Fruit fly (Drosophila melanogaster) whole organism, prepupa: ENCODE results near the gene CG33927.

Experiments used
- Blimp-1 ChIP-seq: fragments of 200-800 bp; sonication (Bioruptor generic); optimal IDR thresholded peaks from 3 replicates; lab custom pipeline; 2017; ENCODE audit warnings: missing biosample characterization, missing genetic modification characterization, mild to moderate bottlenecking, moderate library complexity, missing genetic modification reagents
- CG11294 ChIP-seq: fragments of 200-800 bp; sonication (Bioruptor generic); IDR thresholded peaks from 2 replicates; pipeline ENCODE4 v1.3.6; 2022; ENCODE audit warnings: missing biosample characterization, missing genetic modification characterization
- CG11762 ChIP-seq: fragments of 200-800 bp; sonication (Bioruptor generic); optimal IDR thresholded peaks from 3 replicates; lab custom pipeline; 2016; ENCODE audit warnings: missing biosample characterization, missing genetic modification characterization; ENCODE audit not compliant: insufficient read depth
- CG11902 ChIP-seq: fragments of 200-800 bp; sonication (Bioruptor generic); optimal IDR thresholded peaks from 3 replicates; lab custom pipeline; 2016; ENCODE audit warnings: missing biosample characterization, missing genetic modification characterization
- CG15336 ChIP-seq: fragments of 200-800 bp; sonication (Bioruptor generic); IDR thresholded peaks from 2 replicates; pipeline ENCODE4 v1.3.6; 2022; ENCODE audit warnings: missing biosample characterization, missing genetic modification characterization
- CG1621 ChIP-seq: fragments of 200-800 bp; sonication (Bioruptor generic); optimal IDR thresholded peaks from 3 replicates; lab custom pipeline; 2018; ENCODE audit warnings: missing biosample characterization, mild to moderate bottlenecking, missing genetic modification characterization
- CG16779 ChIP-seq: fragments of 200-800 bp; sonication (Bioruptor generic); optimal IDR thresholded peaks from 3 replicates; lab custom pipeline; 2017; ENCODE audit warnings: missing biosample characterization, mild to moderate bottlenecking, missing genetic modification characterization
- CG31627 ChIP-seq: fragments of 200-800 bp; sonication (Bioruptor generic); optimal IDR thresholded peaks from 3 replicates; lab custom pipeline; 2016; ENCODE audit warnings: missing biosample characterization, missing genetic modification characterization
- CG32006 ChIP-seq: fragments of 200-800 bp; sonication (Bioruptor generic); optimal IDR thresholded peaks from 3 replicates; lab custom pipeline; 2017; ENCODE audit warnings: missing biosample characterization, mild to moderate bottlenecking, missing genetic modification characterization
- CG34406 ChIP-seq: fragments of 200-800 bp; sonication (Bioruptor generic); optimal IDR thresholded peaks from 3 replicates; lab custom pipeline; 2016; ENCODE audit warnings: missing biosample characterization, missing genetic modification characterization
- CG3919 ChIP-seq: fragments of 200-800 bp; sonication (Bioruptor generic); optimal IDR thresholded peaks from 3 replicates; lab custom pipeline; 2016; ENCODE audit warnings: missing biosample characterization, missing genetic modification characterization
- CG6163 ChIP-seq: fragments of 200-800 bp; sonication (Bioruptor generic); IDR thresholded peaks from 3 replicates; pipeline ENCODE4 v1.3.6; 2022; ENCODE audit warnings: missing biosample characterization, missing genetic modification characterization
- CG6792 ChIP-seq: fragments of 200-800 bp; sonication (Bioruptor generic); optimal IDR thresholded peaks from 3 replicates; lab custom pipeline; 2016; ENCODE audit warnings: missing biosample characterization, missing genetic modification characterization
- CG6854 ChIP-seq: fragments of 200-800 bp; sonication (Bioruptor generic); optimal IDR thresholded peaks from 2 replicates; lab custom pipeline; 2017; ENCODE audit warnings: missing biosample characterization, mild to moderate bottlenecking, missing genetic modification characterization
- CG7368 ChIP-seq: fragments of 200-800 bp; sonication (Bioruptor generic); optimal IDR thresholded peaks from 3 replicates; lab custom pipeline; 2016; ENCODE audit warnings: missing biosample characterization, missing genetic modification characterization
- CG8119 ChIP-seq: fragments of 200-800 bp; sonication (Bioruptor generic); IDR thresholded peaks from 3 replicates; pipeline ENCODE4 v1.3.6; 2022; ENCODE audit warnings: missing biosample characterization, missing genetic modification characterization
- CG8319 ChIP-seq: fragments of 200-800 bp; sonication (Bioruptor generic); optimal IDR thresholded peaks from 3 replicates; lab custom pipeline; 2016; ENCODE audit warnings: missing biosample characterization, missing genetic modification characterization
- CG8632 ChIP-seq: fragments of 200-800 bp; sonication (Bioruptor generic); optimal IDR thresholded peaks from 3 replicates; lab custom pipeline; 2016; ENCODE audit warnings: missing biosample characterization, missing genetic modification characterization
- CG9139 ChIP-seq: fragments of 200-800 bp; sonication (Bioruptor generic); optimal IDR thresholded peaks from 3 replicates; lab custom pipeline; 2017; ENCODE audit warnings: missing biosample characterization, mild to moderate bottlenecking, missing genetic modification characterization
- Eip75B ChIP-seq: fragments of 200-800 bp; sonication (Bioruptor generic); optimal IDR thresholded peaks from 3 replicates; lab custom pipeline; 2016; ENCODE audit warnings: missing biosample characterization, missing genetic modification characterization
- Eip78C ChIP-seq: fragments of 200-800 bp; sonication (Bioruptor generic); peaks from one replicate; lab custom pipeline; 2016; ENCODE audit warnings: missing biosample characterization, missing genetic modification characterization
- Eip93F ChIP-seq: fragments of 200-800 bp; sonication (Bioruptor generic); optimal IDR thresholded peaks from 2 replicates; lab custom pipeline; 2016; ENCODE audit warnings: missing biosample characterization, mild to moderate bottlenecking, missing genetic modification characterization
- Ets21C ChIP-seq: fragments of 200-800 bp; sonication (Bioruptor generic); optimal IDR thresholded peaks from 3 replicates; lab custom pipeline; 2016; ENCODE audit warnings: missing biosample characterization, missing genetic modification characterization
- Gug ChIP-seq: fragments of 200-800 bp; sonication (Bioruptor generic); IDR thresholded peaks from 2 replicates; pipeline ENCODE4 v1.3.6; 2022; ENCODE audit warnings: missing biosample characterization, missing genetic modification characterization
- Hr39 ChIP-seq: fragments of 200-800 bp; sonication (Bioruptor generic); optimal IDR thresholded peaks from 2 replicates; lab custom pipeline; 2016; ENCODE audit warnings: missing biosample characterization, missing genetic modification characterization
- Hr4 ChIP-seq: fragments of 200-800 bp; sonication (Bioruptor generic); optimal IDR thresholded peaks from 3 replicates; lab custom pipeline; 2016; ENCODE audit warnings: missing biosample characterization, missing genetic modification characterization
- Lpt ChIP-seq: fragments of 200-800 bp; sonication (Bioruptor generic); optimal IDR thresholded peaks from 3 replicates; lab custom pipeline; 2016; ENCODE audit warnings: missing biosample characterization, missing genetic modification characterization
- Met ChIP-seq: fragments of 200-800 bp; sonication (Bioruptor generic); optimal IDR thresholded peaks from 3 replicates; lab custom pipeline; 2016; ENCODE audit warnings: missing biosample characterization, missing genetic modification characterization
- OdsH ChIP-seq: fragments of 200-800 bp; sonication (Bioruptor generic); optimal IDR thresholded peaks from 3 replicates; lab custom pipeline; 2016; ENCODE audit warnings: missing biosample characterization, missing genetic modification characterization
- Smox ChIP-seq: fragments of 200-800 bp; sonication (Bioruptor generic); optimal IDR thresholded peaks from 3 replicates; lab custom pipeline; 2016; ENCODE audit warnings: missing biosample characterization, missing genetic modification characterization
- Sox102F ChIP-seq: fragments of 200-800 bp; sonication (Bioruptor generic); optimal IDR thresholded peaks from 2 replicates; lab custom pipeline; 2016; ENCODE audit warnings: missing biosample characterization, mild to moderate bottlenecking, missing genetic modification characterization
- Sox15 ChIP-seq: fragments of 200-800 bp; sonication (Bioruptor generic); optimal IDR thresholded peaks from 3 replicates; lab custom pipeline; 2016; ENCODE audit warnings: missing biosample characterization, missing genetic modification characterization
- acj6 ChIP-seq: fragments of 200-800 bp; sonication (Bioruptor generic); optimal IDR thresholded peaks from 3 replicates; lab custom pipeline; 2016; ENCODE audit warnings: missing biosample characterization, missing genetic modification characterization
- cyc ChIP-seq: fragments of 200-800 bp; sonication (Bioruptor generic); optimal IDR thresholded peaks from 3 replicates; lab custom pipeline; 2016; ENCODE audit warnings: missing biosample characterization, missing genetic modification characterization
- dsx ChIP-seq: fragments of 200-800 bp; optimal IDR thresholded peaks from 3 replicates; lab custom pipeline; 2019; ENCODE audit warnings: missing biosample characterization, mild to moderate bottlenecking, missing genetic modification characterization, moderate library complexity; ENCODE audit not compliant: poor library complexity, severe bottlenecking
- eg ChIP-seq: fragments of 200-800 bp; sonication (Bioruptor generic); IDR thresholded peaks from 3 replicates; pipeline ENCODE4 v1.3.6; 2022; ENCODE audit warnings: missing biosample characterization, missing genetic modification characterization
- esn ChIP-seq: fragments of 200-800 bp; sonication (Bioruptor generic); optimal IDR thresholded peaks from 2 replicates; lab custom pipeline; 2016; ENCODE audit warnings: missing biosample characterization, mild to moderate bottlenecking, missing genetic modification characterization, moderate library complexity
- fd59A ChIP-seq: fragments of 200-800 bp; sonication (Bioruptor generic); optimal IDR thresholded peaks from 2 replicates; lab custom pipeline; 2017; ENCODE audit warnings: missing biosample characterization, mild to moderate bottlenecking, missing genetic modification characterization, missing genetic modification reagents
- fkh ChIP-seq: fragments of 200-800 bp; sonication (Bioruptor generic); optimal IDR thresholded peaks from 3 replicates; lab custom pipeline; 2017; ENCODE audit warnings: missing biosample characterization, mild to moderate bottlenecking, missing genetic modification characterization, moderate library complexity
- lz ChIP-seq: fragments of 200-800 bp; sonication (Bioruptor generic); optimal IDR thresholded peaks from 3 replicates; lab custom pipeline; 2016; ENCODE audit warnings: missing biosample characterization, missing genetic modification characterization
- net ChIP-seq: fragments of 200-800 bp; sonication (Bioruptor generic); optimal IDR thresholded peaks from 3 replicates; lab custom pipeline; 2016; ENCODE audit warnings: missing biosample characterization, missing genetic modification characterization
- pdm3 ChIP-seq: fragments of 200-800 bp; sonication (Bioruptor generic); optimal IDR thresholded peaks from 3 replicates; lab custom pipeline; 2016; ENCODE audit warnings: missing biosample characterization, missing genetic modification characterization
- salr ChIP-seq, 2 experiments: fragments of 200-800 bp; sonication (Bioruptor generic); optimal IDR thresholded peaks; 3 replicates each; lab custom pipeline; 2016 to 2018; ENCODE audit warnings: missing biosample characterization in 2 of 2, missing genetic modification characterization in 2 of 2, mild to moderate bottlenecking in 1 of 2
- spab ChIP-seq: fragments of 200-800 bp; sonication (Bioruptor generic); optimal IDR thresholded peaks from 2 replicates; lab custom pipeline; 2017; ENCODE audit warnings: missing biosample characterization, mild to moderate bottlenecking, missing genetic modification characterization, missing genetic modification reagents
- ss ChIP-seq, 2 experiments: fragments of 200-800 bp; sonication (Bioruptor generic); optimal IDR thresholded peaks; 2 replicates in 1 of 2; 3 replicates in 1 of 2; lab custom pipeline; 2017 to 2018; ENCODE audit warnings: mild to moderate bottlenecking in 2 of 2, missing biosample characterization in 2 of 2, missing genetic modification characterization in 2 of 2, moderate library complexity in 1 of 2
- svp ChIP-seq: fragments of 200-800 bp; sonication (Bioruptor generic); peaks from one replicate; lab custom pipeline; 2016; ENCODE audit warnings: missing biosample characterization, missing genetic modification characterization
- topi ChIP-seq: fragments of 200-800 bp; sonication (Bioruptor generic); optimal IDR thresholded peaks from 3 replicates; lab custom pipeline; 2016; ENCODE audit warnings: missing biosample characterization, missing genetic modification characterization

The CG33927 gene

dm6 chr3R:4690508-4690907 is at the start of gene CG33927:
TSS of gene CG33927 (minus strand) at chr3R:4690608.
- no peak for TF ChIP-seq eg
- TF ChIP-seq dsx = no peak
- no peak for TF ChIP-seq topi
- no peak for TF ChIP-seq CG7368 (GFP tag; lab: Kevin White, UChicago)
- no peak for TF ChIP-seq cyc (GFP tag; lab: Kevin White, UChicago)
- TF ChIP-seq CG16779 (tag; lab: Kevin White, UChicago) = no peak
- no peak for TF ChIP-seq Ets21C (GFP tag; lab: Kevin White, UChicago)
- no peak for TF ChIP-seq fkh (GFP tag; lab: Kevin White, UChicago)
- TF ChIP-seq acj6 (GFP tag; lab: Kevin White, UChicago) = no peak
- no peak for TF ChIP-seq fd59A
- no peak for TF ChIP-seq lz (GFP tag; lab: Kevin White, UChicago)
- no peak for TF ChIP-seq Sox102F (GFP tag; lab: Kevin White, UChicago)
- TF ChIP-seq CG11902 = no peak
- TF ChIP-seq CG31627 (GFP tag; lab: Kevin White, UChicago) = no peak
- no peak for TF ChIP-seq CG6854 (GFP tag; lab: Kevin White, UChicago)

DNA sequence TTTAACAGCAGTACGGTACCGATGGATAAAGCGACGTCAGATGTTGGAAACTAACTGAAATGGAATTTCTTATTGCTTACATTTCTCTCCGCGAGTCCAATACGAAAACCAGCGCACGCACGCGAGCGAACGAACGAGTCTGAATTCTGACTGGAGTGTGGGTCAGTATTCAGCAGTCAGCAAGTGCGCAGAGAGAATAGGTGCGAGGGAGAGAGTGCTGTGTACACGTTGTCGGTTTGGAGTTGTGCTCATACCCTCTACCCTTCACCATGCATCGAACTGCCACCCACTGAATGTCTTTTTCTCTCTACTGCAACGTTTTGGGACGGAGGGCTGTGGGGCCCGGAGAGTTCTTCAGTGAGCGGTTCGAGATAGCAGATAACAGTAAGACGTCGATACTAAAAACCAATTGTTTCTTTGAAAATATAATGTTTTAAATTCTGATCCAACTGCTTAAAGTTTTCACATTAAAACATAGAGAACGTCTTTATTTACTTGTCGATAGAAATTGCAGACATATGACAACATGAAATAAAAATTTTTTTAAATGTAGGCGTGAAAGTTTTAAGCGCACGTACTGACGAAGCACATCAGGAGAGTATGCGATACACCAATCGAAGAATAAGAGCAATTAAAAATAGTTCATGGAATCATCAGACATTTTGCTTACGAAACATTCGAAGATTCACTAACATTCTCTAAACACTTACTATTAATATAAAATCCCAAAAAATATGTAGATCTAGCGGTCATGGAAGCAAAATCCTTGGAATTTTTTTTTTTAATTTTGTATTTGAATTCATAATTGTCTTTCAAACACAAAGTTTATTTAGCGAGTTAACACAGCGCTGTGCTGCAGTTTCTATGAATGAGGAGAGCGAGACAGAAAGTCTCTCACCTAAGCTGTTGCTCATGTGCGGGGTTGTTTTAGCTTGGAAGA is 49.4 kb upstream of the CG33927 start:
- TF ChIP-seq CG9139 (GFP tag; lab: Kevin White, UChicago) = peak; percentile 63
- TF ChIP-seq CG34406 (GFP tag; lab: Kevin White, UChicago) = peak; percentile 79
- no peak for TF ChIP-seq CG6163 (GFP tag; lab: Robert Waterston, UW)
- peak; percentile 93 for TF ChIP-seq pdm3 (GFP tag; lab: Kevin White, UChicago)
- TF ChIP-seq Sox102F (GFP tag; lab: Kevin White, UChicago) = peak; percentile 75
- TF ChIP-seq salr (GFP tag; optimal IDR thresholded peaks at IDR 0.05; lab: Kevin White, UChicago) = peak; percentile 5 to 98
- peak; percentile 79 for TF ChIP-seq CG11902
- peak; percentile 78 for TF ChIP-seq Lpt
- peak; percentile 86 for TF ChIP-seq CG31627 (GFP tag; lab: Kevin White, UChicago)
- no peak for TF ChIP-seq CG8119 (GFP tag; lab: Robert Waterston, UW)
- TF ChIP-seq CG32006 (GFP tag; lab: Kevin White, UChicago) = peak; percentile 98
- TF ChIP-seq CG11762 (GFP tag; lab: Kevin White, UChicago) = peak; percentile 78
- no peak for TF ChIP-seq Gug (GFP tag; lab: Robert Waterston, UW)
- no peak for TF ChIP-seq Eip93F (GFP tag; lab: Kevin White, UChicago)
- TF ChIP-seq esn (GFP tag; lab: Kevin White, UChicago) = peak; percentile 92
- peak; percentile 90 for TF ChIP-seq Met (GFP tag; lab: Kevin White, UChicago)
- TF ChIP-seq CG7368 (GFP tag; lab: Kevin White, UChicago) = peak; percentile 59
- peak; percentile 94 for TF ChIP-seq svp (GFP tag; lab: Kevin White, UChicago)
- no peak for TF ChIP-seq CG15336 (GFP tag; lab: Robert Waterston, UW)
- peak; percentile 48 for TF ChIP-seq Blimp-1 (GFP tag; lab: Kevin White, UChicago)
- TF ChIP-seq Sox15 (GFP tag; lab: Kevin White, UChicago) = peak; percentile 81
- TF ChIP-seq Hr39 (GFP tag; lab: Kevin White, UChicago) = peak; percentile 87
- TF ChIP-seq CG3919 (GFP tag; lab: Kevin White, UChicago) = peak; percentile 86
- peak; percentile 85 for TF ChIP-seq CG8632 (GFP tag; lab: Kevin White, UChicago)
- TF ChIP-seq acj6 (GFP tag; lab: Kevin White, UChicago) = peak; percentile 84
- peak; percentile 95 for TF ChIP-seq Hr4
- TF ChIP-seq ss (GFP tag; optimal IDR thresholded peaks at IDR 0.05; lab: Kevin White, UChicago) = peak; percentile 49 to 66
- TF ChIP-seq CG6792 = peak; percentile 90
- peak; percentile 91 for TF ChIP-seq OdsH (GFP tag; lab: Kevin White, UChicago)
- peak; percentile 88 for TF ChIP-seq topi
- peak; percentile 74 for TF ChIP-seq CG8319 (GFP tag; lab: Kevin White, UChicago)
- TF ChIP-seq cyc (GFP tag; lab: Kevin White, UChicago) = peak; percentile 82
- peak; percentile 92 for TF ChIP-seq net (GFP tag; lab: Kevin White, UChicago)
- peak; percentile 70 for TF ChIP-seq spab (GFP tag; lab: Kevin White, UChicago)
- peak; percentile 89 for TF ChIP-seq Eip75B
- TF ChIP-seq fkh (GFP tag; lab: Kevin White, UChicago) = peak; percentile 83
- TF ChIP-seq CG1621 (tag; lab: Kevin White, UChicago) = peak; percentile 1
- peak; percentile 86 for TF ChIP-seq Smox (GFP tag; lab: Kevin White, UChicago)
- no peak for TF ChIP-seq CG11294 (GFP tag; lab: Robert Waterston, UW)
- TF ChIP-seq fd59A = peak; percentile 73
- TF ChIP-seq Eip78C = peak; percentile 98
- no peak for TF ChIP-seq CG6854 (GFP tag; lab: Kevin White, UChicago)
